Fruit fly (Drosophila melanogaster): Measurements from ENCODE around the gene CG32793.

Gene CG32793

DNA sequence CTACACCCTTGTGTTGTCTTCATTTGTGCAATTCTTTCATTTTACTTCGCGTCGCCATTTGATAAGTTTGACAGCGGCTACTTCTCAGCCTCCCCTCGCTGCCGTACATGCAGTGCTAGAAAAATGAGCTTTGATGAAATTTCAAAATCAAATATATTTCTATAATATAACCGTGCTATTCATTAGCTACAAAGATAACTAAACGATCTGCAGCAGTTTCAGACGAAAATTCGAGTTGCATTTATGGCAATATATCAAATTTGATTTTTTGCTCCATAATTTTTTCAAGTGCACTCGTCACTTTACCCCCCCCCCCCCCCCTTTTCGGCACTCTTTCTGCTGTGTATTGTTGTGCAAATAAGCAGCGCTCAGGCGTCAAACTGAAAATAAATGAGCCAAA, 17.0 kb upstream of the CG32793 start:
- TF ChIP-seq tj (GFP tag; optimal IDR thresholded peaks at IDR 0.05) (no peak), Hr96 (GFP tag; optimal IDR thresholded peaks at IDR 0.05) (no peak), CG5204 (GFP tag; optimal IDR thresholded peaks at IDR 0.05) (no peak), CG12768 (GFP tag; optimal IDR thresholded peaks at IDR 0.05) (no peak), pad (GFP tag; optimal IDR thresholded peaks at IDR 0.05) (no peak), cic (GFP tag; optimal IDR thresholded peaks at IDR 0.05) (no peak), Crg-1 (GFP tag; optimal IDR thresholded peaks at IDR 0.05) (no peak), CG7101 (tag; optimal IDR thresholded peaks at IDR 0.05) (no peak)

DNA sequence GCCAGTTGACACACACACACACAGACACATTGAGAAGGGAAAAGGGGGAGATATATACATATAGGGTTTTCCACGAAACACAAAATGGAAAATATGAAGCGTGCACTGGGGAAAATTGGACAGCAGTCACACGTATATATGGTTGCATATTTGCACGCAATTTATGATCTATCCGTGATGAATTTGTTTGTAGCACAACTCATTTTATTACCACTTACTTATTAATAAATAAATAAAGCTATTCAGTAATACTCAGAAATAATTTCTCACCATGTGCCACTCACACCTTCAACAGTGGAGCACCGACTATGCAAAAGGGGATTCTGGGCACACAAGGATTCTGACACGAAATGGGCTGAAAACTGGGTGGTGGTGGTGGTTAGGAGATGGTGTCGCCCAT, 15.5 kb upstream of the CG32793 start:
- TF ChIP-seq CG7045 (GFP tag; optimal IDR thresholded peaks at IDR 0.05): no peak
- no peak for TF ChIP-seq cic (GFP tag; optimal IDR thresholded peaks at IDR 0.05)
- no peak for TF ChIP-seq CG7101 (tag; optimal IDR thresholded peaks at IDR 0.05)
- no peak for TF ChIP-seq pad (GFP tag; optimal IDR thresholded peaks at IDR 0.05)
- TF ChIP-seq Hr96 (GFP tag; optimal IDR thresholded peaks at IDR 0.05): no peak
- no peak for TF ChIP-seq bab1 (GFP tag; optimal IDR thresholded peaks at IDR 0.05)
- TF ChIP-seq tj (GFP tag; optimal IDR thresholded peaks at IDR 0.05): no peak
- TF ChIP-seq cnc (optimal IDR thresholded peaks at IDR 0.05): no peak
- TF ChIP-seq ovo (GFP tag; optimal IDR thresholded peaks at IDR 0.05): no peak
- no peak for TF ChIP-seq CG33017 (tag; optimal IDR thresholded peaks at IDR 0.05)

DNA sequence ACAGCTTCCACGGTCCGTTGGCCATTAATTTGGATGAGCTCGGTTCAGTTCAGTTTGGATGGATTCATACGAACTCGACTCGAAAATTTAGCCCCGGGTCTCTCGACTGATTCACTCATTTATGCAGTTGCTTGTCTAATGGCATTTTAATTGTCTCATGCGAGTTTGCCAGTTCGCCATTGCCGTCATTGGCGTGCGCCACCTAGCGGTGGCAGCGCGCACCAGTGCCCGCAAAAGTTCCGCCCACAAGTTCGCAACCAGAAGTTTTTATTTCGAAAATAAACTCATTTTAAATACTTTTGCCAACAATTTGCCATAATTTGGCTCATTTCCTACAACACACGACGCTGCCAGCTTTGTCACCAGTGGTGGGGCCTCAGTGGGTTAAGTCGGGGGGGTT, 14.5 kb upstream of the CG32793 start:
- TF ChIP-seq pad (GFP tag; optimal IDR thresholded peaks at IDR 0.05) (no peak), CG11617 (GFP tag; optimal IDR thresholded peaks at IDR 0.05) (no peak), Clk (GFP tag; optimal IDR thresholded peaks at IDR 0.05) (no peak), CG7045 (GFP tag; optimal IDR thresholded peaks at IDR 0.05) (no peak), cnc (optimal IDR thresholded peaks at IDR 0.05) (no peak), CG14711 (tag; optimal IDR thresholded peaks at IDR 0.05) (no peak), ovo (GFP tag; optimal IDR thresholded peaks at IDR 0.05) (no peak), CG5204 (GFP tag; optimal IDR thresholded peaks at IDR 0.05) (no peak)

DNA sequence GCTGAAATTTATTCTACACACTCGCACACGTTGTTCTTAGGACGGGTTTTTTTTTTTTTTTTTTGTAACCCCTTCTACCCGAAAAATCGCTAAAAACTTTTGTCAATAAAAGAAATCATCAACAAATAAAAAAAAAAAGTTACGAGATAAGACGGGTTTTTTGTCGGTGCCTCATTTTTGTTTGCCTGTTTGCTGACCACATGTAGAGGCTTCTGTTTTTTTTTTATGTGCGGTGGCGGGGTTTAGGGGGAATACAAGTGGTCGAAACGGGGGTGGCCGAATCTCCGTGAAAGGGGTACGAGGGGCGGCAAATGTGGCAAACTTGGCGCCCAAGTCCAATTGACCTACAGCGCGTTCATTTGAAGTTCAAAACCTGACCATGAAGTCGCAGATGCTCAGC, 11.0 kb upstream of the CG32793 start:
- TF ChIP-seq kay (GFP tag; ENCODE audit: borderline replicate concordance) (no peak), CG12768 (GFP tag; optimal IDR thresholded peaks at IDR 0.05) (no peak), tj (GFP tag; optimal IDR thresholded peaks at IDR 0.05) (no peak), Clk (GFP tag; optimal IDR thresholded peaks at IDR 0.05) (no peak), CG7045 (GFP tag; optimal IDR thresholded peaks at IDR 0.05) (no peak), Hr96 (GFP tag; optimal IDR thresholded peaks at IDR 0.05) (no peak), CG7101 (tag; optimal IDR thresholded peaks at IDR 0.05) (no peak), toe (GFP tag; optimal IDR thresholded peaks at IDR 0.05) (no peak), CG11617 (GFP tag; optimal IDR thresholded peaks at IDR 0.05) (no peak), CG5204 (GFP tag; optimal IDR thresholded peaks at IDR 0.05) (no peak), ovo (GFP tag; optimal IDR thresholded peaks at IDR 0.05) (no peak), pad (GFP tag; optimal IDR thresholded peaks at IDR 0.05) (no peak), CG14711 (tag; optimal IDR thresholded peaks at IDR 0.05) (no peak), cic (GFP tag; optimal IDR thresholded peaks at IDR 0.05) (no peak), Mnt (GFP tag; optimal IDR thresholded peaks at IDR 0.05) (no peak), Crg-1 (GFP tag; optimal IDR thresholded peaks at IDR 0.05) (no peak), CG1620 (GFP tag; optimal IDR thresholded peaks at IDR 0.05) (no peak)

DNA sequence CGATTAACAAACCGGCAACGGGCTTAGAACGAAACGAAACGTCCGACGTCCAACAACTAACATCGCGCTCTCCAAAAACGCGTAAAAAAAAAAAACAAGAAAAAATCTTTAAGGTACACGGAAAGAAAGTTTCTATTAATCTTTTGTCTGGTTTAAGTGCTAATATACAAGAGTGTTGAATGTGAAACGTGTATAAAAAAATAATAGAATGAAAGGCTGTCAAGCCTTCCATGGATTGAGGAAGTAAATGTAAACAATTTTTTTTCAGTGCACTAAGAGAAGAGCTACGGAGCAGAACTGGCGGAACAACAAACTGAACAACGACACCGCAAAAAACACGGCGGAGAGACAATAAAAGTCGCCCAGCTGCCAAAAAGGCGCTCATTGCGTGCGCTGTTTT, 9.9 kb upstream of the CG32793 start, which contains the start of gene CG3588:
CG3588 (plus strand) TSS at position 29 of the 400 bp plus-strand sequence.
- TF ChIP-seq cic (GFP tag; optimal IDR thresholded peaks at IDR 0.05) (no peak), CG12768 (GFP tag; optimal IDR thresholded peaks at IDR 0.05) (no peak), CG14711 (tag; optimal IDR thresholded peaks at IDR 0.05) (no peak), CG7101 (tag; optimal IDR thresholded peaks at IDR 0.05) (no peak), CG1620 (GFP tag; optimal IDR thresholded peaks at IDR 0.05) (no peak), pad (GFP tag; optimal IDR thresholded peaks at IDR 0.05) (no peak), toe (GFP tag; optimal IDR thresholded peaks at IDR 0.05) (no peak), tj (GFP tag; optimal IDR thresholded peaks at IDR 0.05) (no peak), bab1 (GFP tag; optimal IDR thresholded peaks at IDR 0.05) (no peak)

DNA sequence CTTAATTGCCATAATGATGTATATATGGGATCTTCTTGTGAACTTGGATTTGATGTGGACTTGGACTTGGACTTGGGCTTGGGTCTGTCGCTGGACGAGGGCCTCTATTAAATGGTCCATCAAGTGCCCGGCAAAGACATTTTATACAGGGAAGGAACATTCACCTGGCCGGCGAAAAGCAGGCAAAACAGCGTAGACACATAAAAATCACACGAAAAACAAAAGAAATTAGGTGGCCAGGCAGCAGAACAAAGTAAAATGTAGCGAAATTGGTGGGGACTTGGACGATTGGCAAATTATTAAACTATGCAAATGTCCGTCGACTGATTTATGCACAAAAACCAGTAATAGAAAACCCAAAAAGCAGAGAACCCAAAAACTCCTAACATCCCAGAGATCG, 2.4 kb upstream of the CG32793 start, which contains the start of gene CG14424:
CG14424 (minus strand) TSS at position 101 of the 400 bp plus-strand sequence.
- no peak for TF ChIP-seq Hr96 (GFP tag; optimal IDR thresholded peaks at IDR 0.05)
- no peak for TF ChIP-seq CG5204 (GFP tag; optimal IDR thresholded peaks at IDR 0.05)
- TF ChIP-seq CG7045 (GFP tag; optimal IDR thresholded peaks at IDR 0.05): no peak
- TF ChIP-seq CG14711 (tag; optimal IDR thresholded peaks at IDR 0.05): no peak
- no peak for TF ChIP-seq bab1 (GFP tag; optimal IDR thresholded peaks at IDR 0.05)
- no peak for TF ChIP-seq CG33017 (tag; optimal IDR thresholded peaks at IDR 0.05)
- TF ChIP-seq CG1620 (GFP tag; optimal IDR thresholded peaks at IDR 0.05): no peak
- TF ChIP-seq Clk (GFP tag; optimal IDR thresholded peaks at IDR 0.05): no peak
- TF ChIP-seq cic (GFP tag; optimal IDR thresholded peaks at IDR 0.05): no peak
- TF ChIP-seq kay (GFP tag; ENCODE audit: borderline replicate concordance): no peak
- no peak for TF ChIP-seq Mnt (GFP tag; optimal IDR thresholded peaks at IDR 0.05)
- TF ChIP-seq cnc (optimal IDR thresholded peaks at IDR 0.05): no peak
- TF ChIP-seq CG7101 (tag; optimal IDR thresholded peaks at IDR 0.05): no peak
- no peak for TF ChIP-seq CG11617 (GFP tag; optimal IDR thresholded peaks at IDR 0.05)
- no peak for TF ChIP-seq CG12768 (GFP tag; optimal IDR thresholded peaks at IDR 0.05)
- no peak for TF ChIP-seq Crg-1 (GFP tag; optimal IDR thresholded peaks at IDR 0.05)
- no peak for TF ChIP-seq ovo (GFP tag; optimal IDR thresholded peaks at IDR 0.05)
- no peak for TF ChIP-seq pad (GFP tag; optimal IDR thresholded peaks at IDR 0.05)
- TF ChIP-seq tj (GFP tag; optimal IDR thresholded peaks at IDR 0.05): no peak
- no peak for TF ChIP-seq toe (GFP tag; optimal IDR thresholded peaks at IDR 0.05)

DNA sequence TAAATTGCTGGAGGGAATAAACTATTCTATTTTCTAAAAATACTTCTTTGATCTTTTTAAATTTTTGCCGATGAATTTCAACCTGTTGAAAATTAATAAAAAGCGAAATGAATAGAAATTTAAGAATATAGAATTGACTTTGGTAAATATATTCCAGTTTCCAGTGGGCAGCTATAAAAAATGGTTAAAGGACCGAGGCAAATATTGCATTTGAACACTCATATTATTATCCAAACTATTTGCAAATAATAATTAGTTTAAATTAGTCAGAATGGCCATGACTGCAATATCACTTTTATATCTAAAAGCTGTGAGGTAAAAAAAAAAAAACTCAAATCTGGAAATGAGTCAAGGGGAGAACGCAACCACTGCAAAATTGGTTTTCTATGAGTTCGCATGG, 5.2 kb downstream of the CG32793 start, which contains the start of gene CG3592:
CG3592 (plus strand) TSS at position 301 of the 400 bp plus-strand sequence.
- TF ChIP-seq ovo (GFP tag; optimal IDR thresholded peaks at IDR 0.05): no peak
- TF ChIP-seq CG33017 (tag; optimal IDR thresholded peaks at IDR 0.05): no peak
- no peak for TF ChIP-seq Mnt (GFP tag; optimal IDR thresholded peaks at IDR 0.05)
- TF ChIP-seq CG7101 (tag; optimal IDR thresholded peaks at IDR 0.05): no peak

All from whole organism, adult.